Worm (Caenorhabditis elegans): ENCODE results near the gene rps-18.

DNA sequence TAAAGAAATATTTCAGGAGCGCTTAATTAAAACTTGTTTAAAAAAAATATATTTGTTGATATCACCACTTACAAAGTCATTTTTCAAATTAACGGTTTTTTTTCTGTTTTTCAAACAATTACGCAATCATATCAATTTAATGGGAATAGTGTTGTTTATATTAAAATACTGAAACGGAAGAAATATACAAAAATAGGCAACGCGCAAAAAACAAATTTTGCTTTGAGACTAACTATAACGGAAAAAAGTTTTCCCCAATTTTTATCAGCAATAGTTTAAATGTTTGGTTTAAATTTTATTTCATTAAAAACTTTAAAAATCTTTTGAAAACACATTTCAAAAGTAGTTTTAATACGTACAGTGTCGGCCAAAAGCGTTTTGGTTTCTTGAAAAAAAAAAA lies 43.1 kb downstream of the rps-18 start:
- TF ChIP-seq ama-1 (optimal IDR thresholded peaks at IDR 0.05) (no peak), scrt-1 (GFP tag; IDR thresholded peaks at IDR 0.05) (no peak)

Data from whole organism, early embryonic.